Worm (Caenorhabditis elegans): ENCODE data around the gene glc-4.

DNA sequence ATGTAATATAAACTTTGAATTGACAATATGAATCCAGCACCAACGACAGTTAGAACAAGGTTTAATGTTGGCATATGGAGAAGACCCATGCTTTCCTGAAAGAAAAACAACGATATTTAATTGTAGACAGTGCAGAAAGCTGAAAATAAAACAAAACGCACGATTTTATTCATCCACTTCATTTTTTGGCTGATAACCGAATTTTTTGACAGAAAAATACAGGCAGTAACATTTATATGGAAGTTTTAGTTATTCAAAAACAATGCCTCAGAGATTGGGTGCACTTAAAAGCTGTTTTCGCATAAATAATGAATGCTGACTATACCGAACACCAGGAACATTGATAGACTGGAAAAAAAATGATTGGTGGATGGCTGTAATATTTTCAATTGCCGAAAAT is 9.0 kb downstream of the glc-4 start, which contains the start of gene mfsd-13.2:
- no peak for TF ChIP-seq fkh-10 (GFP tag; optimal IDR thresholded peaks at IDR 0.05)
- TF ChIP-seq unc-86 (tag; optimal IDR thresholded peaks at IDR 0.05), result no peak
- no peak for TF ChIP-seq lim-6 (tag; optimal IDR thresholded peaks at IDR 0.05)
- TF ChIP-seq ceh-14 (tag; optimal IDR thresholded peaks at IDR 0.05), result no peak
- TF ChIP-seq ceh-22 (tag; optimal IDR thresholded peaks at IDR 0.05), result no peak
- no peak for TF ChIP-seq elt-2 (tag; optimal IDR thresholded peaks at IDR 0.05)
- no peak for TF ChIP-seq madf-2 (tag; optimal IDR thresholded peaks at IDR 0.05)
- TF ChIP-seq ceh-2 (tag; optimal IDR thresholded peaks at IDR 0.05), result no peak
- TF ChIP-seq mec-3 (tag; optimal IDR thresholded peaks at IDR 0.05; ENCODE audit: borderline replicate concordance), result no peak
- TF ChIP-seq syd-9 (tag; optimal IDR thresholded peaks at IDR 0.05), result no peak
- TF ChIP-seq pqm-1 (tag; optimal IDR thresholded peaks at IDR 0.05), result no peak
- no peak for TF ChIP-seq pha-4 (tag; optimal IDR thresholded peaks at IDR 0.05)
- TF ChIP-seq nfya-1 (tag; optimal IDR thresholded peaks at IDR 0.05), result no peak
